Worm (Caenorhabditis elegans): ENCODE measurements around the gene F56C3.1.

Gene F56C3.1

ce11 chrX:1344818-1345217, 42.3 kb upstream of the F56C3.1 start (continued):
- TF ChIP-seq nhr-12 (tag; optimal IDR thresholded peaks at IDR 0.05): peak; percentile 26
- no peak for TF ChIP-seq sea-2 (GFP tag; optimal IDR thresholded peaks at IDR 0.05)
- no peak for TF ChIP-seq mml-1 (tag; optimal IDR thresholded peaks at IDR 0.05)
- TF ChIP-seq nhr-67 (tag; optimal IDR thresholded peaks at IDR 0.05): peak; percentile 43
- TF ChIP-seq tbx-2 (tag; optimal IDR thresholded peaks at IDR 0.05): peak; percentile 98
- peak; percentile 97 for TF ChIP-seq nhr-25 (tag; optimal IDR thresholded peaks at IDR 0.05)
- TF ChIP-seq ztf-11 (tag; optimal IDR thresholded peaks at IDR 0.05): no peak
- TF ChIP-seq lsy-12 (tag; optimal IDR thresholded peaks at IDR 0.05): peak; percentile 92
- TF ChIP-seq jun-1 (tag; optimal IDR thresholded peaks at IDR 0.05): peak; percentile 99
- peak; percentile 77 for TF ChIP-seq pqm-1 (tag; optimal IDR thresholded peaks at IDR 0.05)
- peak; percentile 50 to 96 (median 81) for TF ChIP-seq elt-3 (tag; optimal IDR thresholded peaks at IDR 0.05)
- peak; percentile 45 for TF ChIP-seq unc-39 (tag; optimal IDR thresholded peaks at IDR 0.05)
- TF ChIP-seq R02D3.7 (tag; optimal IDR thresholded peaks at IDR 0.05): peak; percentile 90
- TF ChIP-seq ceh-16 (tag; optimal IDR thresholded peaks at IDR 0.05): peak; percentile 83
- peak; percentile 97 for TF ChIP-seq fkh-10 (GFP tag; optimal IDR thresholded peaks at IDR 0.05)
- TF ChIP-seq lin-15B (tag; optimal IDR thresholded peaks at IDR 0.05): peak; percentile 38
- peak; percentile 97 for TF ChIP-seq hmg-11 (tag; optimal IDR thresholded peaks at IDR 0.05)
- TF ChIP-seq ceh-9 (tag; optimal IDR thresholded peaks at IDR 0.05): no peak

ce11 chrX:1358295-1358694, 28.8 kb upstream of the F56C3.1 start, which contains the start of gene F56C3.3:
Gene F56C3.3, minus strand, starts transcription at chrX:1358395.
- TF ChIP-seq nhr-77 (tag; optimal IDR thresholded peaks at IDR 0.05): no peak
- TF ChIP-seq elt-3 (tag; optimal IDR thresholded peaks at IDR 0.05): no peak
- no peak for TF ChIP-seq pqm-1 (tag; optimal IDR thresholded peaks at IDR 0.05)
- no peak for TF ChIP-seq nhr-76 (tag; optimal IDR thresholded peaks at IDR 0.05)
- TF ChIP-seq mdl-1 (tag; optimal IDR thresholded peaks at IDR 0.05): no peak
- no peak for TF ChIP-seq ceh-9 (tag; optimal IDR thresholded peaks at IDR 0.05)
- TF ChIP-seq ama-1 (optimal IDR thresholded peaks at IDR 0.05): no peak
- TF ChIP-seq lin-39 (tag; optimal IDR thresholded peaks at IDR 0.05): no peak
- no peak for TF ChIP-seq ceh-28 (tag; optimal IDR thresholded peaks at IDR 0.05)
- no peak for TF ChIP-seq egl-5 (tag; optimal IDR thresholded peaks at IDR 0.05)
- TF ChIP-seq skn-1 (tag; optimal IDR thresholded peaks at IDR 0.05): no peak
- TF ChIP-seq ztf-4 (tag; optimal IDR thresholded peaks at IDR 0.05): no peak
- no peak for TF ChIP-seq nhr-43 (tag; optimal IDR thresholded peaks at IDR 0.05; ENCODE audit: poor library complexity, severe bottlenecking)
- TF ChIP-seq nhr-12 (tag; optimal IDR thresholded peaks at IDR 0.05): no peak
- TF ChIP-seq mml-1 (tag; optimal IDR thresholded peaks at IDR 0.05): no peak
- TF ChIP-seq nhr-11 (tag; optimal IDR thresholded peaks at IDR 0.05): no peak
- no peak for TF ChIP-seq lsy-12 (tag; optimal IDR thresholded peaks at IDR 0.05)
- no peak for TF ChIP-seq eor-1 (tag; optimal IDR thresholded peaks at IDR 0.05)
- TF ChIP-seq fos-1 (tag; optimal IDR thresholded peaks at IDR 0.05): no peak
- no peak for TF ChIP-seq tbx-2 (tag; optimal IDR thresholded peaks at IDR 0.05)

ce11 chrX:1360631-1361030, 26.5 kb upstream of the F56C3.1 start, which contains the start of gene F56C3.4:
Gene F56C3.4, minus strand, starts transcription at chrX:1360731.
- TF ChIP-seq nhr-43 (tag; optimal IDR thresholded peaks at IDR 0.05; ENCODE audit: poor library complexity, severe bottlenecking) (no peak), elt-3 (tag; optimal IDR thresholded peaks at IDR 0.05) (no peak), ceh-82 (tag; optimal IDR thresholded peaks at IDR 0.05) (no peak), eor-1 (tag; optimal IDR thresholded peaks at IDR 0.05) (no peak), ceh-28 (tag; optimal IDR thresholded peaks at IDR 0.05) (no peak), ztf-11 (tag; optimal IDR thresholded peaks at IDR 0.05) (no peak), nfya-1 (tag; optimal IDR thresholded peaks at IDR 0.05; ENCODE audit: insufficient read depth) (no peak), fkh-10 (GFP tag; optimal IDR thresholded peaks at IDR 0.05) (no peak), lsy-12 (tag; optimal IDR thresholded peaks at IDR 0.05) (no peak), lin-39 (tag; optimal IDR thresholded peaks at IDR 0.05) (no peak), R02D3.7 (tag; optimal IDR thresholded peaks at IDR 0.05) (no peak), fkh-2 (tag; optimal IDR thresholded peaks at IDR 0.05) (no peak), nhr-67 (tag; optimal IDR thresholded peaks at IDR 0.05) (no peak), jun-1 (tag; optimal IDR thresholded peaks at IDR 0.05) (no peak), mdl-1 (tag; optimal IDR thresholded peaks at IDR 0.05) (no peak), aly-2 (tag; optimal IDR thresholded peaks at IDR 0.05) (no peak), nhr-76 (tag; optimal IDR thresholded peaks at IDR 0.05) (no peak), fos-1 (tag; optimal IDR thresholded peaks at IDR 0.05) (no peak)

- no peak for TF ChIP-seq mdl-1 (tag; optimal IDR thresholded peaks at IDR 0.05)
- no peak for TF ChIP-seq nhr-25 (tag; optimal IDR thresholded peaks at IDR 0.05)
- no peak for TF ChIP-seq fkh-10 (GFP tag; optimal IDR thresholded peaks at IDR 0.05)
- TF ChIP-seq egl-27 (tag; optimal IDR thresholded peaks at IDR 0.05): no peak
- TF ChIP-seq ztf-11 (tag; optimal IDR thresholded peaks at IDR 0.05): no peak
- no peak for TF ChIP-seq ceh-28 (tag; optimal IDR thresholded peaks at IDR 0.05)
- no peak for TF ChIP-seq ZK546.5 (tag; optimal IDR thresholded peaks at IDR 0.05)
- no peak for TF ChIP-seq nhr-43 (tag; optimal IDR thresholded peaks at IDR 0.05; ENCODE audit: poor library complexity, severe bottlenecking)
- no peak for TF ChIP-seq daf-12 (tag; optimal IDR thresholded peaks at IDR 0.05)
- no peak for TF ChIP-seq nhr-11 (tag; optimal IDR thresholded peaks at IDR 0.05)
- TF ChIP-seq nhr-12 (tag; optimal IDR thresholded peaks at IDR 0.05): no peak
- TF ChIP-seq snpc-4 (tag; optimal IDR thresholded peaks at IDR 0.05): no peak
- no peak for TF ChIP-seq ama-1 (optimal IDR thresholded peaks at IDR 0.05)
- no peak for TF ChIP-seq fkh-2 (tag; optimal IDR thresholded peaks at IDR 0.05)
- TF ChIP-seq R02D3.7 (tag; optimal IDR thresholded peaks at IDR 0.05): no peak
- TF ChIP-seq mml-1 (tag; optimal IDR thresholded peaks at IDR 0.05): no peak
- TF ChIP-seq hmg-11 (tag; optimal IDR thresholded peaks at IDR 0.05): no peak
- TF ChIP-seq nhr-28 (tag; optimal IDR thresholded peaks at IDR 0.05): no peak
- no peak for TF ChIP-seq skn-1 (tag; optimal IDR thresholded peaks at IDR 0.05)
- TF ChIP-seq lsy-12 (tag; optimal IDR thresholded peaks at IDR 0.05): no peak
These were observed 19.7 kb upstream of the F56C3.1 start, which contains the start of gene dgn-2 for ce11 chrX:1367416-1367815. Gene dgn-2, minus strand, starts transcription at chrX:1367516.
